Fruit fly (Drosophila melanogaster): ENCODE results near the gene CG2991.

The CG2991 gene

dm6 chr2L:2864601-2865000 lies 7.6 kb downstream of the CG2991 start (continued):
- TF ChIP-seq CG17186 (GFP tag; optimal IDR thresholded peaks at IDR 0.05): peak; percentile 14
- no peak for TF ChIP-seq CG13123 (GFP tag; optimal IDR thresholded peaks at IDR 0.05)
- TF ChIP-seq CG2875 (GFP tag; optimal IDR thresholded peaks at IDR 0.05): peak; percentile 36
- peak; percentile 59 for TF ChIP-seq CG12071 (GFP tag; optimal IDR thresholded peaks at IDR 0.05)
- no peak for TF ChIP-seq dan (GFP tag; IDR thresholded peaks at IDR 0.05)
- TF ChIP-seq CG1603 (tag; optimal IDR thresholded peaks at IDR 0.05): peak; percentile 48
- no peak for TF ChIP-seq CG11093 (GFP tag; IDR thresholded peaks at IDR 0.05)
- peak; percentile 16 for TF ChIP-seq CG15601 (tag; optimal IDR thresholded peaks at IDR 0.05)
- TF ChIP-seq MTF-1 (GFP tag; optimal IDR thresholded peaks at IDR 0.05; ENCODE audit: borderline replicate concordance): peak; percentile 34
- peak; percentile 47 for TF ChIP-seq CG9727 (GFP tag; optimal IDR thresholded peaks at IDR 0.05)
- TF ChIP-seq disco-r (GFP tag; optimal IDR thresholded peaks at IDR 0.05): peak; percentile 2
- peak; percentile 90 for TF ChIP-seq wek (GFP tag; optimal IDR thresholded peaks at IDR 0.05)
- no peak for TF ChIP-seq Sin3A (optimal IDR thresholded peaks at IDR 0.05)
- no peak for TF ChIP-seq Dip3 (GFP tag; optimal IDR thresholded peaks at IDR 0.05)
- no peak for TF ChIP-seq Hand (GFP tag; optimal IDR thresholded peaks at IDR 0.05)
- peak; percentile 66; the same call in 1 of the 3 replicates for TF ChIP-seq otp (GFP tag; IDR thresholded peaks at IDR 0.05)
- peak; percentile 7 for TF ChIP-seq Side (GFP tag; optimal IDR thresholded peaks at IDR 0.05)

- TF ChIP-seq sens (GFP tag): peak; percentile 10
- no peak for TF ChIP-seq CG2199 (GFP tag; IDR thresholded peaks at IDR 0.05)
- TF ChIP-seq D19A (tag; optimal IDR thresholded peaks at IDR 0.05): no peak
- TF ChIP-seq H15 (GFP tag; IDR thresholded peaks at IDR 0.05): no peak
- TF ChIP-seq Hey (tag; optimal IDR thresholded peaks at IDR 0.05): peak; percentile 39
- peak; percentile 66 for TF ChIP-seq Deaf1 (tag; optimal IDR thresholded peaks at IDR 0.05)
- peak; percentile 80 for TF ChIP-seq mirr (GFP tag; optimal IDR thresholded peaks at IDR 0.05)
- peak; percentile 37 for TF ChIP-seq HmgZ (tag; optimal IDR thresholded peaks at IDR 0.05)
- TF ChIP-seq Vsx1 (GFP tag; optimal IDR thresholded peaks at IDR 0.05): no peak
- no peak for TF ChIP-seq unpg (GFP tag; optimal IDR thresholded peaks at IDR 0.05)
- peak; percentile 37 for TF ChIP-seq CG18011 (GFP tag; optimal IDR thresholded peaks at IDR 0.05)
- TF ChIP-seq sug (tag; optimal IDR thresholded peaks at IDR 0.05): peak; percentile 69
- TF ChIP-seq slbo (GFP tag; IDR thresholded peaks at IDR 0.05): no peak
- no peak for TF ChIP-seq CG11723 (GFP tag; optimal IDR thresholded peaks at IDR 0.05)
- TF ChIP-seq grn (GFP tag; optimal IDR thresholded peaks at IDR 0.05): peak; percentile 52
- peak; percentile 57 for TF ChIP-seq CG34376 (GFP tag; optimal IDR thresholded peaks at IDR 0.05)
- no peak for TF ChIP-seq Fer3 (tag; optimal IDR thresholded peaks at IDR 0.05)
- TF ChIP-seq CG10543 (GFP tag; optimal IDR thresholded peaks at IDR 0.05): peak; percentile 22
- TF ChIP-seq Poxn (GFP tag; IDR thresholded peaks at IDR 0.05): no peak
- TF ChIP-seq BEAF-32 (GFP tag; optimal IDR thresholded peaks at IDR 0.05): peak; percentile 23
- peak; percentile 93 for TF ChIP-seq exex (tag; optimal IDR thresholded peaks at IDR 0.05)
- no peak for TF ChIP-seq tap (tag; optimal IDR thresholded peaks at IDR 0.05)
- TF ChIP-seq Pdp1 (GFP tag; optimal IDR thresholded peaks at IDR 0.05): peak in 1 of 2 experiments; percentile 55
- TF ChIP-seq HHEX (GFP tag; optimal IDR thresholded peaks at IDR 0.05): no peak
- peak; percentile 0 for TF ChIP-seq Sry-δ (GFP tag; optimal IDR thresholded peaks at IDR 0.05)
- 0 out of 4 replicates have a peak, but pooled peaks have one; percentile 5 for TF ChIP-seq chinmo (GFP tag; IDR thresholded peaks at IDR 0.05; ENCODE audit: partially characterized antibody)
- 0 out of 2 replicates have a peak, but pooled peaks have one; percentile 30 for TF ChIP-seq GATAe (GFP tag; conservative IDR thresholded peaks at IDR 0.05)
- TF ChIP-seq sd (tag; optimal IDR thresholded peaks at IDR 0.05): peak; percentile 26
Observed at dm6 chr2L:2865560-2866309, 8.8 kb downstream of the CG2991 start.

Measured in whole organism, embryonic.